Fruit fly (Drosophila melanogaster) whole organism, embryonic: ENCODE data around the gene CG33331.

ENCODE experiments used
- Antp ChIP-seq: fragments of 200-800 bp; sonication (Bioruptor generic); optimal IDR thresholded peaks from 3 replicates; lab custom pipeline; 2016; ENCODE audit warnings: missing biosample characterization, missing genetic modification characterization
- Bteb2 ChIP-seq: fragments of 200-800 bp; sonication (Bioruptor generic); optimal IDR thresholded peaks from 2 replicates; lab custom pipeline; 2016; ENCODE audit warnings: missing biosample characterization, missing genetic modification characterization
- CG10209 ChIP-seq: fragments of 200-800 bp; sonication (Bioruptor generic); optimal IDR thresholded peaks from 3 replicates; lab custom pipeline; 2017; ENCODE audit warnings: missing biosample characterization, mild to moderate bottlenecking, missing genetic modification characterization, missing genetic modification reagents
- CG10267 ChIP-seq: fragments of 200-800 bp; sonication (Bioruptor generic); optimal IDR thresholded peaks from 2 replicates; lab custom pipeline; 2018; ENCODE audit warnings: missing biosample characterization, mild to moderate bottlenecking, missing genetic modification characterization, moderate library complexity
- CG10565 ChIP-seq: fragments of 200-800 bp; sonication (Bioruptor generic); optimal IDR thresholded peaks from 3 replicates; lab custom pipeline; 2016; ENCODE audit warnings: missing biosample characterization, mild to moderate bottlenecking, missing genetic modification characterization
- CG10654 ChIP-seq: fragments of 200-800 bp; sonication (Bioruptor generic); optimal IDR thresholded peaks from 2 replicates; lab custom pipeline; 2016; ENCODE audit warnings: missing biosample characterization, missing genetic modification characterization
- CG12769 ChIP-seq: fragments of 200-800 bp; sonication (Bioruptor generic); optimal IDR thresholded peaks from 2 replicates; lab custom pipeline; 2019; ENCODE audit warnings: missing biosample characterization, mild to moderate bottlenecking, missing genetic modification characterization, moderate library complexity
- CG13624 ChIP-seq: fragments of 200-800 bp; sonication (Bioruptor generic); optimal IDR thresholded peaks from 2 replicates; lab custom pipeline; 2016; ENCODE audit warnings: missing biosample characterization, missing genetic modification characterization
- CG14441 ChIP-seq: fragments of 200-800 bp; sonication (Bioruptor generic); IDR thresholded peaks from 2 replicates; pipeline ENCODE4 v1.3.6; 2022; ENCODE audit warnings: missing biosample characterization, missing genetic modification characterization
- CG15269 ChIP-seq: fragments of 200-800 bp; sonication (Bioruptor generic); optimal IDR thresholded peaks from 2 replicates; lab custom pipeline; 2018; ENCODE audit warnings: missing biosample characterization, mild to moderate bottlenecking, missing genetic modification characterization, moderate library complexity
- CG1529 ChIP-seq: fragments of 200-800 bp; sonication (Bioruptor generic); optimal IDR thresholded peaks from 3 replicates; lab custom pipeline; 2018; ENCODE audit warnings: missing biosample characterization, missing genetic modification characterization
- CG15601 ChIP-seq: fragments of 200-800 bp; sonication (Bioruptor generic); optimal IDR thresholded peaks from 3 replicates; lab custom pipeline; 2019; ENCODE audit warnings: missing biosample characterization, mild to moderate bottlenecking, missing genetic modification characterization, moderate library complexity
- CG16813 ChIP-seq: fragments of 200-800 bp; sonication (Bioruptor generic); IDR thresholded peaks from 3 replicates; pipeline ENCODE4 v1.3.6; 2022; ENCODE audit warnings: missing biosample characterization, missing genetic modification characterization; ENCODE audit not compliant: partially characterized antibody
- CG17829 ChIP-seq: fragments of 200-800 bp; optimal IDR thresholded peaks from 2 replicates; lab custom pipeline; 2019; ENCODE audit warnings: missing biosample characterization, mild to moderate bottlenecking, missing genetic modification characterization, moderate library complexity
- CG1792 ChIP-seq: fragments of 200-800 bp; sonication (Bioruptor generic); optimal IDR thresholded peaks from 2 replicates; lab custom pipeline; 2016; ENCODE audit warnings: missing biosample characterization, missing genetic modification characterization
- CG42726 ChIP-seq: fragments of 200-800 bp; sonication (Bioruptor generic); IDR thresholded peaks from 2 replicates; pipeline ENCODE4 v1.3.6; 2022; ENCODE audit warnings: missing biosample characterization, missing genetic modification characterization; ENCODE audit not compliant: partially characterized antibody
- CG4730 ChIP-seq: fragments of 200-800 bp; sonication (Bioruptor generic); IDR thresholded peaks from 2 replicates; pipeline ENCODE4 v1.3.6; 2022; ENCODE audit warnings: missing biosample characterization, missing genetic modification characterization
- CG7963 ChIP-seq: fragments of 200-800 bp; sonication (Bioruptor generic); IDR thresholded peaks from 3 replicates; pipeline ENCODE4 v1.3.6; 2022; ENCODE audit warnings: missing biosample characterization, missing genetic modification characterization; ENCODE audit not compliant: partially characterized antibody
- CG8290 ChIP-seq, 3 experiments: fragments of 200-800 bp; sonication (Bioruptor generic); optimal IDR thresholded peaks; 2 replicates each; lab custom pipeline; 2016 to 2019; ENCODE audit warnings: missing biosample characterization in 3 of 3, missing genetic modification characterization in 3 of 3, mild to moderate bottlenecking in 2 of 3, moderate library complexity in 1 of 3
- CG9609 ChIP-seq: fragments of 200-800 bp; sonication (Bioruptor generic); optimal IDR thresholded peaks from 3 replicates; lab custom pipeline; 2016; ENCODE audit warnings: missing biosample characterization, missing genetic modification characterization
- Chrac-16 ChIP-seq: fragments of 200-800 bp; sonication (Bioruptor generic); optimal IDR thresholded peaks from 3 replicates; lab custom pipeline; 2016; ENCODE audit warnings: missing biosample characterization, missing genetic modification characterization
- Dip3 ChIP-seq: fragments of 200-800 bp; sonication (Bioruptor generic); optimal IDR thresholded peaks from 3 replicates; lab custom pipeline; 2016; ENCODE audit warnings: missing biosample characterization, missing genetic modification characterization
- Ets97D ChIP-seq: fragments of 200-800 bp; sonication (Bioruptor generic); optimal IDR thresholded peaks from 3 replicates; lab custom pipeline; 2016; ENCODE audit warnings: missing biosample characterization, missing genetic modification characterization
- HLH4C ChIP-seq: fragments of 200-800 bp; sonication (Bioruptor generic); IDR thresholded peaks from 3 replicates; pipeline ENCODE4 v1.3.6; 2022; ENCODE audit warnings: missing biosample characterization, missing genetic modification characterization; ENCODE audit not compliant: partially characterized antibody
- HLHmδ ChIP-seq: fragments of 200-800 bp; sonication (Bioruptor generic); optimal IDR thresholded peaks from 2 replicates; lab custom pipeline; 2018; ENCODE audit warnings: missing biosample characterization, mild to moderate bottlenecking, missing genetic modification characterization, moderate library complexity
- Hmx ChIP-seq: fragments of 200-800 bp; sonication (Bioruptor generic); optimal IDR thresholded peaks from 2 replicates; lab custom pipeline; 2016; ENCODE audit warnings: missing biosample characterization, missing genetic modification characterization
- Jarid2 ChIP-seq: fragments of 200-800 bp; sonication (Bioruptor generic); optimal IDR thresholded peaks from 3 replicates; lab custom pipeline; 2017; ENCODE audit warnings: mild to moderate bottlenecking, missing biosample characterization, missing genetic modification reagents, missing genetic modification characterization
- Myb ChIP-seq: fragments of 200-800 bp; sonication (Bioruptor generic); optimal IDR thresholded peaks from 2 replicates; lab custom pipeline; 2016; ENCODE audit warnings: missing biosample characterization, missing genetic modification characterization
- NC2β ChIP-seq: fragments of 200-800 bp; sonication (Bioruptor generic); optimal IDR thresholded peaks from 2 replicates; lab custom pipeline; 2016; ENCODE audit warnings: missing biosample characterization, missing genetic modification characterization
- Rfx ChIP-seq: fragments of 200-800 bp; sonication (Bioruptor generic); IDR thresholded peaks from 2 replicates; pipeline ENCODE4 v1.3.6; 2022; ENCODE audit warnings: missing biosample characterization, missing genetic modification characterization
- Scr ChIP-seq: fragments of 200-800 bp; sonication (Bioruptor generic); IDR thresholded peaks from 2 replicates; pipeline ENCODE4 v1.3.6; 2022; ENCODE audit warnings: missing biosample characterization, missing genetic modification characterization; ENCODE audit not compliant: partially characterized antibody
- Sry-β ChIP-seq: fragments of 200-800 bp; sonication (Bioruptor generic); optimal IDR thresholded peaks from 2 replicates; lab custom pipeline; 2018; ENCODE audit warnings: missing biosample characterization, mild to moderate bottlenecking, missing genetic modification characterization, moderate library complexity
- bcd ChIP-seq: fragments of 200-800 bp; sonication (Bioruptor generic); optimal IDR thresholded peaks from 2 replicates; lab custom pipeline; 2017; ENCODE audit warnings: missing biosample characterization, mild to moderate bottlenecking, missing genetic modification characterization
- chm ChIP-seq: fragments of 200-800 bp; sonication (Bioruptor generic); IDR thresholded peaks from 2 replicates; pipeline ENCODE4 v1.3.6; 2022; ENCODE audit warnings: missing biosample characterization, missing genetic modification characterization
- ci ChIP-seq: fragments of 200-800 bp; sonication (Bioruptor generic); IDR thresholded peaks from 3 replicates; pipeline ENCODE4 v1.3.6; 2022; ENCODE audit warnings: missing biosample characterization, missing genetic modification characterization
- crp ChIP-seq, 2 experiments: fragments of 200-800 bp; sonication (Bioruptor generic); optimal IDR thresholded peaks; 2 replicates in 1 of 2; 3 replicates in 1 of 2; lab custom pipeline; 2017; ENCODE audit warnings: missing biosample characterization in 2 of 2, missing genetic modification characterization in 2 of 2, mild to moderate bottlenecking in 1 of 2, moderate library complexity in 1 of 2
- grn ChIP-seq: fragments of 200-800 bp; sonication (Bioruptor generic); optimal IDR thresholded peaks from 3 replicates; lab custom pipeline; 2017; ENCODE audit warnings: missing biosample characterization, missing genetic modification characterization
- hkb ChIP-seq, 2 experiments: fragments of 200-800 bp in 1 of 2; fragments of >200 bp in 1 of 2; sonication (Bioruptor generic) in 1 of 2; IDR thresholded peaks in 1 of 2; optimal IDR thresholded peaks in 1 of 2; 2 replicates each; pipeline versions ENCODE4 v1.3.6 to Lab custom; 2017 to 2022; ENCODE audit warnings: missing biosample characterization in 1 of 2, missing genetic modification characterization in 1 of 2
- ind ChIP-seq: fragments of 200-800 bp; sonication (Bioruptor generic); optimal IDR thresholded peaks from 3 replicates; lab custom pipeline; 2016; ENCODE audit warnings: missing biosample characterization, missing genetic modification characterization
- nmo ChIP-seq: fragments of 200-800 bp; sonication (Bioruptor generic); optimal IDR thresholded peaks from 2 replicates; lab custom pipeline; 2018; ENCODE audit warnings: missing biosample characterization, mild to moderate bottlenecking, missing genetic modification characterization, moderate library complexity
- nom ChIP-seq: fragments of 200-800 bp; sonication (Bioruptor generic); optimal IDR thresholded peaks from 2 replicates; lab custom pipeline; 2017; ENCODE audit warnings: missing biosample characterization, missing genetic modification characterization, mild to moderate bottlenecking, moderate library complexity, missing genetic modification reagents
- onecut ChIP-seq: fragments of 200-800 bp; sonication (Bioruptor generic); IDR thresholded peaks from 2 replicates; pipeline ENCODE4 v1.3.6; 2022; ENCODE audit warnings: missing biosample characterization, missing genetic modification characterization
- phol ChIP-seq: fragments of 200-800 bp; sonication (Bioruptor generic); optimal IDR thresholded peaks from 3 replicates; lab custom pipeline; 2018; ENCODE audit warnings: missing biosample characterization, mild to moderate bottlenecking, missing genetic modification characterization, moderate library complexity
- pzg ChIP-seq: fragments of 200-800 bp; sonication (Bioruptor generic); optimal IDR thresholded peaks from 3 replicates; lab custom pipeline; 2018; ENCODE audit warnings: missing biosample characterization, mild to moderate bottlenecking, missing genetic modification characterization, moderate library complexity
- schlank ChIP-seq: fragments of 200-800 bp; sonication (Bioruptor generic); optimal IDR thresholded peaks from 2 replicates; lab custom pipeline; 2018; ENCODE audit warnings: missing biosample characterization, mild to moderate bottlenecking, missing genetic modification characterization
- sug ChIP-seq: fragments of 200-800 bp; optimal IDR thresholded peaks from 2 replicates; lab custom pipeline; 2019; ENCODE audit warnings: missing biosample characterization, mild to moderate bottlenecking, missing genetic modification characterization, moderate library complexity
- ttk ChIP-seq: fragments of 200-800 bp; sonication (Bioruptor generic); IDR thresholded peaks from 2 replicates; pipeline ENCODE4 v2.1.2; 2022; ENCODE audit warnings: missing biosample characterization, missing genetic modification characterization
- unc-4 ChIP-seq: fragments of 200-800 bp; sonication (Bioruptor generic); IDR thresholded peaks from 2 replicates; pipeline ENCODE4 v1.3.6; 2022; ENCODE audit warnings: missing biosample characterization, missing genetic modification characterization; ENCODE audit not compliant: partially characterized antibody

The CG33331 gene

DNA sequence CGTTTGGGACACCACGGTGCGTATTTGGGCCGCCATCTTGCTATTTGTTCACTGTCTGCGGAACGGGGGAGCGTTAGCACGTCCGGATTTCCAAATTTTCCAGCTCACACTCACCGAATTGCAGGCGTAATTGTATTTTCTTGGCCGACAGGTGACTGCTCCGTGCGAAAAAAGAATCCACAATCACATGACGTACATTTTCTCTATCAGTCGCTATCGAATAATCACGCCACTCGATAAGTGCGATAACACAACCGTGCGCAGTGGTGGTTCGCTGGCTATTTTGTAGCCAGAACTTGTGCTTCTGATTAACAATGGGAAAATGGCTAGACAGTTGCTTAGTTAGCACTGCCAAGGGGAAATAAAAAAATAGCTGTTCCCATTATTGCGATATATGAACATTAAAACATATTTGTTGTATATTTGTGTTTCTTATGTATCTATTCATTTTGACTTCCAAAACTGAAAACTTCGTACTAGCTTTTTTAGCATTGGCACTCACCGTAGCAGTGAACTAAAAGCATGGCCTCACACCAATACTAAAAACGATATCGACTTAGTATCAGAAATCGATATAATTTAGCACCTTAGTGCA lies 17.7 kb downstream of the CG33331 start, which contains the start of gene VhaPPA1-1 (continued):
- TF ChIP-seq CG1529 (GFP tag; lab: Kevin White, UChicago), result no peak
- TF ChIP-seq CG7963, result no peak
- 0 out of 2 replicates have a peak, but pooled peaks have one; percentile 26 for TF ChIP-seq unc-4
- TF ChIP-seq CG15269 (tag; lab: Kevin White, UChicago), result no peak
- TF ChIP-seq bcd (GFP tag; lab: Kevin White, UChicago), result peak; percentile 28
- TF ChIP-seq chm, result peak; percentile 57; the same call in 1 of the 2 replicates
- TF ChIP-seq Dip3 (GFP tag; lab: Kevin White, UChicago), result no peak
- peak; percentile 69 for TF ChIP-seq sug (tag; lab: Kevin White, UChicago)
- TF ChIP-seq CG16813 (GFP tag; lab: Robert Waterston, UW), result peak; percentile 63; the same call in 2 of the 3 replicates
- no peak for TF ChIP-seq CG8290 (GFP tag; optimal IDR thresholded peaks at IDR 0.05; lab: Kevin White, UChicago)
- peak in 1 of 2 experiments; percentile 2 for TF ChIP-seq CG8290 (tag; optimal IDR thresholded peaks at IDR 0.05; lab: Kevin White, UChicago)
- no peak for TF ChIP-seq ttk (GFP tag; lab: Robert Waterston, UW)
- TF ChIP-seq Antp (GFP tag; lab: Kevin White, UChicago), result no peak
- no peak for TF ChIP-seq Hmx (GFP tag; lab: Kevin White, UChicago)
- TF ChIP-seq Jarid2 (GFP tag; lab: Kevin White, UChicago), result no peak
- no peak for TF ChIP-seq CG10209 (GFP tag; lab: Kevin White, UChicago)
- TF ChIP-seq nmo (GFP tag; lab: Kevin White, UChicago), result peak; percentile 75
- no peak for TF ChIP-seq CG14441 (GFP tag; lab: Robert Waterston, UW)
- no peak for TF ChIP-seq ind (GFP tag; lab: Kevin White, UChicago)
- TF ChIP-seq nom (GFP tag; lab: Kevin White, UChicago), result peak; percentile 21
- no peak for TF ChIP-seq CG4730 (GFP tag; lab: Robert Waterston, UW)
- peak; percentile 96 for TF ChIP-seq hkb (optimal IDR thresholded peaks at IDR 0.05; lab: Kevin White, UChicago)
- no peak for TF ChIP-seq hkb (GFP tag; IDR thresholded peaks at IDR 0.05; lab: Robert Waterston, UW)
- peak; percentile 62 for TF ChIP-seq CG13624
- TF ChIP-seq CG17829 (tag; lab: Kevin White, UChicago), result peak; percentile 65
- no peak for TF ChIP-seq CG10565
- TF ChIP-seq ci (GFP tag; lab: Robert Waterston, UW), result 0 out of 3 replicates have a peak, but pooled peaks have one; percentile 38
- TF ChIP-seq CG9609 (GFP tag; lab: Kevin White, UChicago), result no peak
- no peak for TF ChIP-seq onecut (GFP tag; lab: Robert Waterston, UW)
- peak; percentile 61 for TF ChIP-seq HLH4C (GFP tag; lab: Robert Waterston, UW)
- no peak for TF ChIP-seq CG12769 (tag; lab: Kevin White, UChicago)
- TF ChIP-seq Sry-β (GFP tag; lab: Kevin White, UChicago), result peak; percentile 97
- TF ChIP-seq CG10654, result no peak
- no peak for TF ChIP-seq CG42726 (GFP tag; lab: Robert Waterston, UW)
- peak; percentile 95 for TF ChIP-seq Myb
- peak; percentile 68 for TF ChIP-seq phol (tag; lab: Kevin White, UChicago)
- peak; percentile 84 for TF ChIP-seq Ets97D (GFP tag; lab: Kevin White, UChicago)
- TF ChIP-seq CG15601, result peak; percentile 36
- TF ChIP-seq CG10267 (tag; lab: Kevin White, UChicago), result peak; percentile 66
- peak in 1 of 2 experiments; percentile 69 for TF ChIP-seq crp (GFP tag; optimal IDR thresholded peaks at IDR 0.05; lab: Kevin White, UChicago)
- TF ChIP-seq schlank (tag; lab: Kevin White, UChicago), result no peak
- TF ChIP-seq Chrac-16 (GFP tag; lab: Kevin White, UChicago), result peak; percentile 1
- peak; percentile 84 for TF ChIP-seq pzg (GFP tag; lab: Kevin White, UChicago)
- TF ChIP-seq Bteb2 (GFP tag; lab: Kevin White, UChicago), result no peak
- peak; percentile 8 for TF ChIP-seq CG1792 (GFP tag; lab: Kevin White, UChicago)
- no peak for TF ChIP-seq NC2β (GFP tag; lab: Kevin White, UChicago)
- peak; percentile 59; the same call in 1 of the 2 replicates for TF ChIP-seq Scr (GFP tag; lab: Robert Waterston, UW)
- 0 out of 2 replicates have a peak, but pooled peaks have one; percentile 4 for TF ChIP-seq Rfx (GFP tag; lab: Robert Waterston, UW)
- peak; percentile 5 for TF ChIP-seq grn (GFP tag; lab: Kevin White, UChicago)
- TF ChIP-seq HLHmδ (GFP tag; lab: Kevin White, UChicago), result peak; percentile 4
